Worm (Caenorhabditis elegans): ENCODE results near the gene C18A11.4.

The C18A11.4 gene

DNA sequence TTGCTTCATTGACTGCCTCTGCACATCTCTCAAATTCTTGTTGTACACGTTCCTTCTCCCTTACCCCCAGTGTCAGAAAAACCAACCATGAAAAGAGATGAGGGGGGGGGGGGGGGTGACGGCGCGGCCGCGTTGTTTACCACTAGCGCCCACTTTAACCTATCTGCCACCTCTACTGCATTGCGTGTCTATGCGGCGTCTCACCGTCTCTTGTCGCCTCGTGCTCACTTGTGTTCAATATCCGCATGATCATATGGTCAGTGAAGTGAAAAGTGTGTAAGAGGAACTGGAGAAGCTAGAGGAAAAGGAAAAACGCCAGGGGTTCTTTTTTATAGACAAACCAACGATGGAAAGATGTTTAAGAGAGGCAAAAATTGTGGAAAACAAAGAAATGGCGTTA, 25.7 kb upstream of the C18A11.4 start (continued):
- TF ChIP-seq flh-1 (GFP tag; optimal IDR thresholded peaks at IDR 0.05): no peak
- TF ChIP-seq ceh-39 (tag; optimal IDR thresholded peaks at IDR 0.05): no peak
- TF ChIP-seq snpc-4 (tag; optimal IDR thresholded peaks at IDR 0.05): no peak
- TF ChIP-seq lin-13 (tag; optimal IDR thresholded peaks at IDR 0.05): no peak
- TF ChIP-seq unc-62 (GFP tag; optimal IDR thresholded peaks at IDR 0.05): peak; percentile 6

DNA sequence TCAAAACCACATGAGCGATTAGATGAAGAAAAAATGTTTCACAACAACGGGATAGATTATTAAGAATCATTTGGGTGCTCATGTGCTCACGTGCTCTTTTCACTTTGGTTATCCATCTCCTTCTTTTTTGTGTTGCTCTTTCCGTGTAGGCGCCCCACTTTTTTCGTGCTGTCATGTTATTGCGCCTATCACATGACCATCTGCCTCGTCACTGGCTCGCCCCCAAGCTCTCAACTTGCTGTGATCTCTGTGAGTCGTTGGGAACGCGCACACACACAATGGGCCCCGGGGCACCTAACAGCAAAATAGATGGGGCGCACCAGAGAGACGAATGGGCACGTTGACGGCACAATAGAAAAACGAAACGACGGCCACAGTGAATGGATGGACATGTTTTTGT, 23.7 kb upstream of the C18A11.4 start:
- peak; percentile 9 for TF ChIP-seq unc-120 (tag; optimal IDR thresholded peaks at IDR 0.05; ENCODE audit: poor library complexity, severe bottlenecking)
- TF ChIP-seq nhr-237 (tag; optimal IDR thresholded peaks at IDR 0.05): no peak
- TF ChIP-seq unc-39 (tag; optimal IDR thresholded peaks at IDR 0.05): no peak
- TF ChIP-seq sptf-1 (tag; optimal IDR thresholded peaks at IDR 0.05): peak; percentile 24

DNA sequence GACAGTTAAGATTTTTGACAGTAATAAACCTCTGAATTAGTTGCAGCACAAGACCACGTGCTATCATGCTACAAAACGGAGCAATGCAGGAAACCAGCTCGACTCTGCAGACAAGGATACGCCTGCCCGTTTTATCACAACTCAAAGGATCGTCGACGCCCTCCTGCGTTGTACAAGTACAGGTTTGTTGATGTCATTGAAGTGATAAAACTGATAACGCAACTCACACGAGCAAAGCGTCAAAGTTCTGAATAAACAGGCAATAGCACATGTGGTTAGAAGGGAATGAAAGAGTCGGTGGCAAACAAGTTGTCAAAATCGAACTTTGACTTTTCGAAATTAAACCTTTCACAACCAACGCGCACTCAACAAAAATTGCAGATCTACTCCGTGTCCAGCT, 22.6 kb upstream of the C18A11.4 start:
- no peak for TF ChIP-seq ham-2 (GFP tag; optimal IDR thresholded peaks at IDR 0.05)
- no peak for TF ChIP-seq ztf-11 (tag; optimal IDR thresholded peaks at IDR 0.05)
- TF ChIP-seq nhr-28 (tag; optimal IDR thresholded peaks at IDR 0.05): no peak
- TF ChIP-seq mep-1 (tag; optimal IDR thresholded peaks at IDR 0.05): no peak
- no peak for TF ChIP-seq lin-32 (GFP tag; optimal IDR thresholded peaks at IDR 0.05)
- no peak for TF ChIP-seq unc-39 (tag; optimal IDR thresholded peaks at IDR 0.05)
- TF ChIP-seq sem-2 (GFP tag; optimal IDR thresholded peaks at IDR 0.05): no peak
- TF ChIP-seq nhr-76 (tag; optimal IDR thresholded peaks at IDR 0.05): no peak
- TF ChIP-seq nhr-2 (tag; optimal IDR thresholded peaks at IDR 0.05): no peak
- TF ChIP-seq ceh-39 (tag; optimal IDR thresholded peaks at IDR 0.05): no peak
- no peak for TF ChIP-seq nhr-237 (tag; optimal IDR thresholded peaks at IDR 0.05)
- TF ChIP-seq blmp-1 (tag; optimal IDR thresholded peaks at IDR 0.05): no peak
- TF ChIP-seq drap-1 (GFP tag; optimal IDR thresholded peaks at IDR 0.05): no peak
- no peak for TF ChIP-seq nhr-12 (tag; optimal IDR thresholded peaks at IDR 0.05)
- TF ChIP-seq ceh-83 (GFP tag; optimal IDR thresholded peaks at IDR 0.05): no peak
- no peak for TF ChIP-seq unc-62 (GFP tag; optimal IDR thresholded peaks at IDR 0.05)

DNA sequence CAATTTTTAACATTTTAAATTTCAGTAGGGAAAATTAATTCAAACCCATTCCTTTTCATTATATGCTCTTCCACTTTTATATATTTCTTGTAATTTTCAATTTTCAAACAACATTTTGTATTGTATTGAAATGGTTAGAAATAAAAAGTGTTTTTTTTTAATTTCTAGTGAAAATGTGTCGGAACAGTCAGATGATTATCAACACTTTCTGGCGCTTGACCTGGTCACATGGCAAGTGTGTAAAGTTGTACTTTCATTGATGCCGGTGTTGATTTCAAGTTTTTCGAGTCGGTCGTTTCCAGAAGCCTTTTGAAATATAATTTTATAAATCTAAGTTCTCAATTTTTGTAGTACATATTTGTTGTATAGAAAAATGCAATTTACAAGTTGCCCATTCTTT, 18.6 kb upstream of the C18A11.4 start:
- TF ChIP-seq nhr-237 (tag; optimal IDR thresholded peaks at IDR 0.05): no peak
- no peak for TF ChIP-seq lin-32 (GFP tag; optimal IDR thresholded peaks at IDR 0.05)
- no peak for TF ChIP-seq ceh-39 (tag; optimal IDR thresholded peaks at IDR 0.05)
- TF ChIP-seq sem-2 (GFP tag; optimal IDR thresholded peaks at IDR 0.05): no peak
- no peak for TF ChIP-seq ham-2 (GFP tag; optimal IDR thresholded peaks at IDR 0.05)
- TF ChIP-seq unc-39 (tag; optimal IDR thresholded peaks at IDR 0.05): no peak
- TF ChIP-seq cnd-1 (tag; optimal IDR thresholded peaks at IDR 0.05): no peak
- TF ChIP-seq bed-3 (GFP tag; optimal IDR thresholded peaks at IDR 0.05): no peak

DNA sequence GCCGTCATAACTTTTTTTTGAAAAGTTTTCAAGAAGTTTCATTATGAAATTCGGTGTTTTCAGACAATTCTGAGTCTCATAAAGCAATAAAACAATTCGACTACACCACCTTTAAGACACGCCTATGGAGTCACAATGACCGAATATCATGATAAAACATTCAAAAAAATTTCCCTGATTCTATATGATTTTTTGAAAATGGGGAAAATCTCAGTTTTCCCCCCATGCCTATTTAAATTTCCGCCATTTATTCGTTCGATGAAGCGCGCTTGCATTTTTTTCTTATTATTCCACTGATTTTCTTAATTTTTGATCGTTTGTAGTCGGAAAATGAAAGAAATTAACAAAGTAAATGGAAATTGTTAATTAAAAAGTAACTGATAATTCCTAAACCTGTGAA, 17.8 kb upstream of the C18A11.4 start:
- TF ChIP-seq unc-39 (tag; optimal IDR thresholded peaks at IDR 0.05) (no peak), drap-1 (GFP tag; optimal IDR thresholded peaks at IDR 0.05) (no peak)

DNA sequence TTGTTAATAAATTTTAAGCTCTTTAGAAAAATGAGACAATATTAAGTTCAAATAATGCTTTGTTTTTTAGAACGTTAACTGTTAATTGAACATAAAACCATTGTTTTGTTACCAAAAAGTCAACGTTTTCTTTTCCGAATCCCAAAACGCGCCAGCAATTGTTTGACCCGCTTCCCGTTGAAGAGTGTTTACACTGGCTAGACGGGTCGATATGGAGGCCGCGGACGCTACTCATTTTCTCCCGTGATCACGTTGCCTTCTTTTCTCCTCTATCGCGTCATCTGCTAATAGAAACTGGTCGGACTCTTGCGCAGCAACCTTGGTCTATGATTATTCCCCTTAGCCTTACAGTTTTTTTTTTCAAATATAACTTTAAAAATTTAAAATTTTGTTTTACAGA, 16.2 kb upstream of the C18A11.4 start, which contains the start of gene C34D10.1:
TSS of gene C34D10.1 (plus strand) at position 400 of the 400 bp plus-strand sequence.
- TF ChIP-seq hlh-1 (tag; optimal IDR thresholded peaks at IDR 0.05): peak; percentile 38
- TF ChIP-seq mls-2 (tag; optimal IDR thresholded peaks at IDR 0.05): peak; percentile 5
- TF ChIP-seq ceh-43 (GFP tag; optimal IDR thresholded peaks at IDR 0.05): no peak
- peak; percentile 44 for TF ChIP-seq ham-2 (GFP tag; optimal IDR thresholded peaks at IDR 0.05)
- no peak for TF ChIP-seq ceh-83 (GFP tag; optimal IDR thresholded peaks at IDR 0.05)
- TF ChIP-seq lin-32 (GFP tag; optimal IDR thresholded peaks at IDR 0.05): no peak
- TF ChIP-seq nhr-12 (tag; optimal IDR thresholded peaks at IDR 0.05): no peak
- no peak for TF ChIP-seq nhr-2 (tag; optimal IDR thresholded peaks at IDR 0.05)
- no peak for TF ChIP-seq nhr-28 (tag; optimal IDR thresholded peaks at IDR 0.05)
- TF ChIP-seq M03D4.4 (tag; optimal IDR thresholded peaks at IDR 0.05): no peak
- TF ChIP-seq flh-1 (GFP tag; optimal IDR thresholded peaks at IDR 0.05): no peak
- TF ChIP-seq pha-4 (tag; optimal IDR thresholded peaks at IDR 0.05): peak; percentile 80
- no peak for TF ChIP-seq elt-1 (tag; optimal IDR thresholded peaks at IDR 0.05; ENCODE audit: borderline replicate concordance, insufficient read depth)
- TF ChIP-seq sem-2 (GFP tag; optimal IDR thresholded peaks at IDR 0.05): no peak
- no peak for TF ChIP-seq zip-8 (tag; optimal IDR thresholded peaks at IDR 0.05)
- TF ChIP-seq bed-3 (GFP tag; optimal IDR thresholded peaks at IDR 0.05): no peak
- TF ChIP-seq unc-39 (tag; optimal IDR thresholded peaks at IDR 0.05): no peak
- TF ChIP-seq nhr-76 (tag; optimal IDR thresholded peaks at IDR 0.05): no peak
- no peak for TF ChIP-seq blmp-1 (tag; optimal IDR thresholded peaks at IDR 0.05)
- TF ChIP-seq sptf-1 (tag; optimal IDR thresholded peaks at IDR 0.05): peak; percentile 28
- no peak for TF ChIP-seq ces-1 (GFP tag; optimal IDR thresholded peaks at IDR 0.05)
- no peak for TF ChIP-seq snpc-4 (tag; optimal IDR thresholded peaks at IDR 0.05)
- TF ChIP-seq drap-1 (GFP tag; optimal IDR thresholded peaks at IDR 0.05): no peak
- no peak for TF ChIP-seq ceh-39 (tag; optimal IDR thresholded peaks at IDR 0.05)
- no peak for TF ChIP-seq cnd-1 (tag; optimal IDR thresholded peaks at IDR 0.05)
- TF ChIP-seq unc-62 (GFP tag; optimal IDR thresholded peaks at IDR 0.05): no peak
- TF ChIP-seq lin-13 (tag; optimal IDR thresholded peaks at IDR 0.05): peak; percentile 43
- peak; percentile 47 for TF ChIP-seq unc-120 (tag; optimal IDR thresholded peaks at IDR 0.05; ENCODE audit: poor library complexity, severe bottlenecking)
- TF ChIP-seq ztf-11 (tag; optimal IDR thresholded peaks at IDR 0.05): no peak
- TF ChIP-seq mab-5 (tag; optimal IDR thresholded peaks at IDR 0.05): no peak
- TF ChIP-seq tbx-8 (GFP tag; optimal IDR thresholded peaks at IDR 0.05): no peak
- peak; percentile 78 for TF ChIP-seq mep-1 (tag; optimal IDR thresholded peaks at IDR 0.05)
- TF ChIP-seq nhr-237 (tag; optimal IDR thresholded peaks at IDR 0.05): peak; percentile 55
- no peak for TF ChIP-seq elt-3 (tag; optimal IDR thresholded peaks at IDR 0.05)
- TF ChIP-seq lsy-2 (tag; optimal IDR thresholded peaks at IDR 0.05): peak; percentile 13
